Worm (Caenorhabditis elegans): ENCODE measurements around the gene seu-1.
"Not testable (repeated sequence)": the region's sequence is repeated elsewhere in the genome, so short reads cannot be mapped to it uniquely, and the experiment has no call there.

seu-1 gene

ce11 chrIV:6330790-6331189, 1.4 kb downstream of the seu-1 start:
- TF ChIP-seq unc-62 (GFP tag; optimal IDR thresholded peaks at IDR 0.05), result no peak

- TF ChIP-seq unc-62 (GFP tag; optimal IDR thresholded peaks at IDR 0.05), result no peak
These were observed 4.5 kb downstream of the seu-1 start, which contains the start of gene blos-2 for ce11 chrIV:6333915-6334314. blos-2 (plus strand) TSS chrIV:6334215.

ce11 chrIV:6335908-6336307, 6.5 kb downstream of the seu-1 start, which contains the start of gene mif-4:
mif-4 (minus strand) TSS chrIV:6335994.
- no peak for TF ChIP-seq unc-62 (GFP tag; optimal IDR thresholded peaks at IDR 0.05)

ce11 chrIV:6336748-6337147, 7.3 kb downstream of the seu-1 start:
- peak; percentile 21 for TF ChIP-seq unc-62 (GFP tag; optimal IDR thresholded peaks at IDR 0.05)

DNA sequence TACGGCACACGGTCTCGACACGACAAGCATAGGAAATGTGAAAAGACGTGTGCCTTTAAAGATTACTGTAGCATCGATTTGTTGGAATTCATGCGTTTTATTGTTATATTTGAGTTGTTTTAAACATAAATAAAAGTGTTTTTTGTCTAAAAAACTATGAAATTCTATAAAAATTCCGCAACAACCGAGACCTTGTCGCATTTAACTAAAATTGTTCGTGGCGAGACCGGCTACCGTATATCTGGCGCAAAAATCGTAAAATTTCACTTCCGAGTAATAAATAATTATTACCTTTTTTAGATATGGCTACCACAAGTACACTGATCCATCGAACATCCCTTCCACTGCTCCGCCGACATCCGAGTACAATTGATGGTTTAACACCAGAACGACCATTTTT, 7.9 kb downstream of the seu-1 start, which contains the start of gene ipla-6:
Gene ipla-6, plus strand, starts transcription at position 301 of the 400 bp plus-strand sequence.
- TF ChIP-seq unc-62 (GFP tag; optimal IDR thresholded peaks at IDR 0.05), result no peak

DNA sequence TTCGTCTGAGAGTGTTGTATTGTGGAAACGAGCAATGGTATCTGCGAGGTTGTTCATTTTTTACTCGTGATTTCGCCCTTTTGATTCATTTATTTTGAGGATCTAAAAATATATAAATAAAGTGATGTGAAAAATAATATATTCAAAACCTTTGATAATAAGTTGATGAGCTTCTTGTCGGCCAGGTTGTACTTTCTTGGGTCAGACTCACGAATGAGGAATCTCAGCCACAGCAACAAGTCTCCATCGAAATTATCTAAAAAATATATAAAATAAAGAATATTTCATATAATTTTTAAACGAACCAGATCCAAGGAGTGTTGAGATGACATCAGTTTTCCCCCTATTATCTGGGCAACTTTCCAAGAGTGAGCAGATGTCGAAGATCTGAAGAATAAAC, 13.0 kb downstream of the seu-1 start, which contains the start of gene Y73B6BL.288:
Gene Y73B6BL.288, minus strand, starts transcription at position 101 of the 400 bp plus-strand sequence.
- TF ChIP-seq unc-62 (GFP tag; optimal IDR thresholded peaks at IDR 0.05), result no peak

- TF ChIP-seq unc-62 (GFP tag; optimal IDR thresholded peaks at IDR 0.05), result no peak
These were observed 13.4 kb downstream of the seu-1 start, which contains the start of gene Y73B6BL.14 for ce11 chrIV:6342876-6343275. Y73B6BL.14 (minus strand) TSS chrIV:6342976.

- TF ChIP-seq unc-62 (GFP tag; optimal IDR thresholded peaks at IDR 0.05), result not testable (repeated sequence)
These were observed 17.8 kb downstream of the seu-1 start, which contains the start of gene Y73B6BL.289 for ce11 chrIV:6347213-6347612. Y73B6BL.289 (plus strand) TSS chrIV:6347513.

DNA sequence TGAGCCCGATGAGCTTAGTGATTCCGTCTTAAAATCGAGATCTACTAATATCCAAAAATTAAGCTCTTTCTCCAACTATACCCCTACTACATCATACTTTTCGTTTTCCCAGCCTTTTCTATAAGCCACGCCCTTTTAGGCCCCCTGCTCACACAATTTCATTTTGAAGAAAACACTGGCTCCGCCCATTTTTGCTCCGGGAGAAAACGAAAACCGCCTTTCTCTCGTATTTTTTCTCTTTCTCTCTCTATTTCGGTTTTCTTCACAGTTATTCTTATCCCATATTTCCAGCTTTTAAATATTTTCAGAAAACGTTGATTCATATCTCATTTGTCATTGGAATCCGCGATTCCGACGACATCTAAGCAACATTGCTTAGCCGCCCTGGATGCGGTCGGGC, 32.2 kb downstream of the seu-1 start, which contains the start of gene Y73B6BL.47:
Gene Y73B6BL.47, plus strand, starts transcription at position 301 of the 400 bp plus-strand sequence.
- no peak for TF ChIP-seq unc-62 (GFP tag; optimal IDR thresholded peaks at IDR 0.05)

DNA sequence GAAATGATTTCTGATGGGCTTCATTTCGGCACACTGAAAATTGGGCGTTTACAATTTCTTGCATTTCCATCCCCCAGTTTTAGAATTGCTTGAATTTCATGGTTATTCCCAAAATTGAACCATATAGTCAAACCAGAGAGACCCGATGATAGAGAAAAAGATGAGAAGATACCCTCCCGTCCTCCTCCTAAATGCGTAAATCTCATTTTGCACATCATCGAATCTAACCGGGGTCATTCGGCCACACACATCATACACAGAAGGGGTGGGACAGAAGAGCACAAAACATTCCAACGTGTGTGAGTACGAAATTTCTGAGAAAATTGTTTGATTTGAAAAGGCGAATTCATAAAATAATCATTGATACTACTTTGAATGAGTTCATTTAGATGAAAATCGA, 34.2 kb downstream of the seu-1 start:
- no peak for TF ChIP-seq unc-62 (GFP tag; optimal IDR thresholded peaks at IDR 0.05)

- no peak for TF ChIP-seq unc-62 (GFP tag; optimal IDR thresholded peaks at IDR 0.05)
These were observed 35.6 kb downstream of the seu-1 start, which contains the start of gene Y73B6BL.270 for ce11 chrIV:6365045-6365444. Y73B6BL.270 (plus strand) TSS chrIV:6365345.

DNA sequence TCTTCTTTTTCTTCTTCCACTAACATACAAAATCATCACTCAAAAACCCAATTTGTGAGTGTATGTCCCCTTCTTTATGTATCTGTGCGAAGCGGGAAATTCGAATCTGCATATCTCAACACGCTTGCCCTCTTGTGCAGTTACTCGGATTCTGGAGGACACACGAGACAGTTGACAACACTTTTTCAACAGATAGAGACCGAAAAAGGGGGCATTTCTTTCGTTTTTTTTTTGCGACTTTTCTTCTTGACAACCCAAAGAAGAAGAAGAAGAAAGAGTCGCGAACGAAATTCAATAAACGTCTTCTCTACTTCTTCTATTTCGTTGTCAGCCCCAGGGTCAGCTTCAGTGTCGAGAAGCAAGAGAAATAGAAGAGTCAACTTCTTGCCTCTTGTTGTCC, 36.6 kb downstream of the seu-1 start:
- no peak for TF ChIP-seq unc-62 (GFP tag; optimal IDR thresholded peaks at IDR 0.05)

DNA sequence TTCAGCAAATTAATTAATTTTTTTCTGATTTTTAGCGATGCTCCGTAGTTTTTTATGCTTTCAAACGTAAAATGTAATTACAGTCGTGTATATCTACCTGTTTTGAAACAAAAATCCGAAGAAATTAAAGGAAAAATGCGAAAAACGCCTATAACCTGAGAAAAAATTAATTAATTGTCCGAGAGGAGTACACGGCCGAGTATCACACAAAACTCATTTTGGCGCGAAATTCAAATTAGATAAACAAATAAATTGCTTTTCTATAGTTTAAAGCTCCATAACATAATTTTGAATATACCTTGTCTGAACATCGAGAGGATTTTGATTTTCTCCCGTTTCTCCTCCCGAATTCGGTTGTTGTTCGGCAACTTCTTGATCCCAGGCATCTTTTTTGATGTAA, 40.0 kb downstream of the seu-1 start:
- no peak for TF ChIP-seq unc-62 (GFP tag; optimal IDR thresholded peaks at IDR 0.05)

DNA sequence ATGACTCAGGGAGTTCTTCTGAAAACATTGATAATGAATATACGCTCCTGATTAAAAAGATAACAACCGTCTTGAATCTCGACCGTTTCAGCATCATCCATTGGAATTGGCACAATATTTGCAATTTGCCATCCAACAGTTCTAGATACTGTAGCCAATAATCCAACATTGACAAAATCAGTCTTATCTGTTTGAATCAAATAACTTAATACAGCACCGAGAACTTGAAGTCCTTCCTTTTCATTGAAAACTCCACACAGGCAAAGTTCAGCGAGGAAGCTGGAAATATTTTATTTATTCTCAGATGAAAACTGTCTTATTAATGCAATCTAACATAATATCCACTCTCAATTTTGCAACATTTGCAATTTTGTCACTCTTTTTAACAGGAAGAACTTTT, 42.8 kb downstream of the seu-1 start:
- TF ChIP-seq unc-62 (GFP tag; optimal IDR thresholded peaks at IDR 0.05), result no peak

ce11 chrIV:6372993-6373392, 43.6 kb downstream of the seu-1 start, which contains the start of gene smg-3:
smg-3 (minus strand) TSS chrIV:6373093.
- TF ChIP-seq unc-62 (GFP tag; optimal IDR thresholded peaks at IDR 0.05), result no peak

ce11 chrIV:6373721-6374120, 44.3 kb downstream of the seu-1 start:
- no peak for TF ChIP-seq unc-62 (GFP tag; optimal IDR thresholded peaks at IDR 0.05)

ce11 chrIV:6376473-6377115, 47.2 kb downstream of the seu-1 start, which contains the start of the genes hrpf-2 and bli-6:
hrpf-2 (minus strand) TSS chrIV:6376523.
bli-6 (plus strand) TSS chrIV:6377065.
- TF ChIP-seq unc-62 (GFP tag; optimal IDR thresholded peaks at IDR 0.05), result no peak

All from whole organism, dauer.